Fruit fly (Drosophila melanogaster): ENCODE measurements around the gene Edem1.

Edem1 gene

dm6 chrX:1873515-1874126 is 35.0 kb downstream of the Edem1 start, which contains the start of the genes Pgam5 and Vps26 (continued):
- TF ChIP-seq mam (GFP tag; optimal IDR thresholded peaks at IDR 0.05) (no peak), YL-1 (GFP tag; optimal IDR thresholded peaks at IDR 0.05) (peak; percentile 72), PHDP (tag; optimal IDR thresholded peaks at IDR 0.05) (no peak), E2f2 (GFP tag; IDR thresholded peaks at IDR 0.05) (peak; percentile 19; the same call in 1 of the 2 replicates), zen (tag; optimal IDR thresholded peaks at IDR 0.05) (peak; percentile 26), Dbx (GFP tag; IDR thresholded peaks at IDR 0.05) (no peak), MESR4 (GFP tag; optimal IDR thresholded peaks at IDR 0.05) (peak; percentile 76), sd (tag; optimal IDR thresholded peaks at IDR 0.05) (peak; percentile 76), Med (GFP tag) (peak; percentile 73), CG13775 (GFP tag; optimal IDR thresholded peaks at IDR 0.05) (no peak), Spps (tag; optimal IDR thresholded peaks at IDR 0.05) (no peak), CG32772 (GFP tag; IDR thresholded peaks at IDR 0.05) (0 out of 2 replicates have a peak, but pooled peaks have one; percentile 28), sens (GFP tag) (peak; percentile 49), stwl (tag; optimal IDR thresholded peaks at IDR 0.05) (peak; percentile 23), Nf-YC (tag; optimal IDR thresholded peaks at IDR 0.05) (peak; percentile 12), CG10267 (tag; optimal IDR thresholded peaks at IDR 0.05) (peak; percentile 39), trem (tag; optimal IDR thresholded peaks at IDR 0.05) (peak; percentile 60), Dp (GFP tag; optimal IDR thresholded peaks at IDR 0.05) (peak; percentile 21), sqz (GFP tag; optimal IDR thresholded peaks at IDR 0.05) (peak; percentile 97), CG12659 (GFP tag; optimal IDR thresholded peaks at IDR 0.05) (peak; percentile 47), BEAF-32 (GFP tag; optimal IDR thresholded peaks at IDR 0.05) (peak; percentile 51), row (GFP tag; IDR thresholded peaks at IDR 0.05) (no peak), CG30020 (tag; optimal IDR thresholded peaks at IDR 0.05) (peak; percentile 48), CG14710 (tag; optimal IDR thresholded peaks at IDR 0.05) (peak; percentile 52), Elba2 (GFP tag; optimal IDR thresholded peaks at IDR 0.05) (peak; percentile 83), nmo (GFP tag; optimal IDR thresholded peaks at IDR 0.05) (peak; percentile 47), CG13624 (GFP tag; optimal IDR thresholded peaks at IDR 0.05) (peak; percentile 21), gsb-n (tag; optimal IDR thresholded peaks at IDR 0.05) (peak; percentile 71), CG4617 (GFP tag; optimal IDR thresholded peaks at IDR 0.05; ENCODE audit: borderline replicate concordance) (peak; percentile 48), cg (GFP tag; optimal IDR thresholded peaks at IDR 0.05) (peak; percentile 66), Dll (GFP tag; IDR thresholded peaks at IDR 0.05; ENCODE audit: partially characterized antibody) (0 out of 4 replicates have a peak, but pooled peaks have one; percentile 21), H2.0 (GFP tag; IDR thresholded peaks at IDR 0.05) (no peak), pzg (GFP tag; optimal IDR thresholded peaks at IDR 0.05) (peak; percentile 61)

- TF ChIP-seq dpn (GFP tag; optimal IDR thresholded peaks at IDR 0.05) (no peak), CG10431 (GFP tag; optimal IDR thresholded peaks at IDR 0.05) (no peak), CG6683 (GFP tag; optimal IDR thresholded peaks at IDR 0.05) (no peak), trem (tag; optimal IDR thresholded peaks at IDR 0.05) (peak; percentile 26), sug (tag; optimal IDR thresholded peaks at IDR 0.05) (peak; percentile 9), Scr (GFP tag; IDR thresholded peaks at IDR 0.05; ENCODE audit: partially characterized antibody) (peak; percentile 63), eve (GFP tag; optimal IDR thresholded peaks at IDR 0.05) (no peak), so (GFP tag; IDR thresholded peaks at IDR 0.05) (no peak), GATAe (GFP tag; conservative IDR thresholded peaks at IDR 0.05) (peak; percentile 21; the same call in 1 of the 2 replicates), ftz-f1 (GFP tag; optimal IDR thresholded peaks at IDR 0.05) (no peak), CG6813 (GFP tag; optimal IDR thresholded peaks at IDR 0.05) (no peak), fu2 (GFP tag; optimal IDR thresholded peaks at IDR 0.05) (no peak), CG15011 (GFP tag; optimal IDR thresholded peaks at IDR 0.05) (no peak), MESR4 (GFP tag; optimal IDR thresholded peaks at IDR 0.05) (peak; percentile 78), HLH54F (GFP tag; optimal IDR thresholded peaks at IDR 0.05) (no peak), peb (GFP tag; IDR thresholded peaks at IDR 0.05) (no peak), CG11560 (tag; IDR thresholded peaks at IDR 0.05) (no peak), Bdp1 (GFP tag; optimal IDR thresholded peaks at IDR 0.05) (no peak), ken (GFP tag; IDR thresholded peaks at IDR 0.05) (no peak)
These were observed 40.0 kb downstream of the Edem1 start, which contains the start of the genes CG14803 and Pex5 for dm6 chrX:1868586-1869111. Gene CG14803, plus strand, starts transcription at chrX:1868870. Gene Pex5, minus strand, starts transcription at chrX:1869061.
